Worm (Caenorhabditis elegans): ENCODE data around the gene memo-1.

ce11 chrV:7848251-7848650, 1.3 kb upstream of the memo-1 start:
- no peak for TF ChIP-seq nhr-77 (tag; optimal IDR thresholded peaks at IDR 0.05)
- TF ChIP-seq unc-62 (GFP tag; optimal IDR thresholded peaks at IDR 0.05), result no peak
- TF ChIP-seq elt-3 (tag; optimal IDR thresholded peaks at IDR 0.05), result no peak
- no peak for TF ChIP-seq fos-1 (tag; optimal IDR thresholded peaks at IDR 0.05)
- no peak for TF ChIP-seq skn-1 (tag; optimal IDR thresholded peaks at IDR 0.05)
- no peak for TF ChIP-seq nhr-28 (tag; optimal IDR thresholded peaks at IDR 0.05)
- no peak for TF ChIP-seq aly-2 (tag; optimal IDR thresholded peaks at IDR 0.05)
- no peak for TF ChIP-seq zag-1 (tag; optimal IDR thresholded peaks at IDR 0.05)
- TF ChIP-seq ztf-11 (tag; optimal IDR thresholded peaks at IDR 0.05), result no peak
- TF ChIP-seq egl-27 (tag; optimal IDR thresholded peaks at IDR 0.05), result no peak
- TF ChIP-seq lin-15B (tag; optimal IDR thresholded peaks at IDR 0.05), result no peak
